Fruit fly (Drosophila melanogaster): ENCODE data around the gene CG15820.

The CG15820 gene

DNA sequence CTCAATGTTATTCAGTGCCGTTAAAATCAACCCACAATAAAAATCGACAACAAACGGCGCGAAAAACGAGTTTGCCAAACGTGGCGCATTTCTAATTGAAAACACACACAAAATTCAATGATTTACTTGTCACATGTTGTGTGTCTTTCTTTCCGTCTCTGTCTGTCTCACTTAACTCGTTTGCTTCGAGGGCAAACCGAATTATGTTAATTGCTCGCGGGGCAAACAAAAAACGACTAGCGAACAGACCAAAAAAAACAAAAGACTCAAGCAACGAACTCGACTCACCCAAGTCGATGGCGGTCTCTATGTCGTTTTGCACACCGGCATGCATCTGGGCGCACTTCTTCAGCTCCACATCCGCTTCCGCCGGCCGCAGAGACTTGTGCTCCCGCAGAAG is 14.3 kb downstream of the CG15820 start (continued):
- TF ChIP-seq Oli (tag; optimal IDR thresholded peaks at IDR 0.05) (no peak), sisA (GFP tag; IDR thresholded peaks at IDR 0.05) (no peak), Doc2 (GFP tag; IDR thresholded peaks at IDR 0.05) (no peak), Nf-YA (GFP tag; IDR thresholded peaks at IDR 0.05) (no peak), Eip74EF (GFP tag; optimal IDR thresholded peaks at IDR 0.05) (peak in 1 of 2 experiments; percentile 48), vvl (GFP tag; IDR thresholded peaks at IDR 0.05) (peak; percentile 79), Dbx (GFP tag; IDR thresholded peaks at IDR 0.05) (no peak), C15 (GFP tag; IDR thresholded peaks at IDR 0.05) (no peak), pros (GFP tag; optimal IDR thresholded peaks at IDR 0.05) (no peak), CG5180 (GFP tag; optimal IDR thresholded peaks at IDR 0.05) (peak; percentile 85), her (GFP tag; optimal IDR thresholded peaks at IDR 0.05) (no peak), chinmo (GFP tag; IDR thresholded peaks at IDR 0.05; ENCODE audit: partially characterized antibody) (peak; percentile 87; the same call in 3 of the 4 replicates), CG10267 (tag; optimal IDR thresholded peaks at IDR 0.05) (no peak), fd64A (GFP tag; optimal IDR thresholded peaks at IDR 0.05) (no peak), Hr3 (GFP tag; optimal IDR thresholded peaks at IDR 0.05) (no peak), CG7786 (GFP tag; optimal IDR thresholded peaks at IDR 0.05) (no peak), ftz-f1 (GFP tag; optimal IDR thresholded peaks at IDR 0.05) (peak; percentile 32), da (GFP tag; optimal IDR thresholded peaks at IDR 0.05) (no peak), CG5245 (GFP tag; optimal IDR thresholded peaks at IDR 0.05) (no peak), fd3F (GFP tag; optimal IDR thresholded peaks at IDR 0.05) (no peak), E2f2 (GFP tag; IDR thresholded peaks at IDR 0.05) (0 out of 2 replicates have a peak, but pooled peaks have one; percentile 9), oc (tag; optimal IDR thresholded peaks at IDR 0.05) (no peak), ash1 (GFP tag; optimal IDR thresholded peaks at IDR 0.05) (no peak), sqz (GFP tag; optimal IDR thresholded peaks at IDR 0.05) (no peak), ase (GFP tag; IDR thresholded peaks at IDR 0.05) (no peak)

DNA sequence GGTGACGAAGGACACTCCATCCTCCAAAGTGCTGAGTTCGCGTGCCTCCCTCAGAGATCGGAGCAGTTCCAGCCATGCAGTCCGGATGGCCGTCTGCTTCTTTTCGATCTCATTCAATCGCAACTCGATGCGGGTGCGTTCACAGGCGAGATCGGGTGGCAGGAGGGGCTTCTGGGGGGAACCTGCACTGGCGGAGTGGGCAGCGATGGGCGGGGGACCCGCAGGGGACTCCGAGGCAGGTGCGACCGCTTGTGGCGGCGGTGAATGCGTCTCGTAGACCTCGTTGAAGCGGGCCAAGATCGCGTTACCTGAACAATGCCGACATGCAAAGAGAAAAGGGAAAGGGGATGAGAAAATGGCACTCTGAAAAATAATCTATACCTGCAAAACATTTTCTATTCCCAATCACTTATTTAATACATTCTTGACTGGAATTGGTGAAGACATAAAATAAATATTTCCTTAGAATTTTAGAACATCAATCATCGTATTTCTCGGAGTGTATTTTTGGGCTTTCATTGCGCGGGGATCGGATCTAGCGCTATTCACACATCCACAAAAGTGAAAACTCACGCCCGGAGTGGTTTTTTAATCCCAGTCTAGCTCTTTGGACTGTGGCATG is 15.3 kb downstream of the CG15820 start:
- no peak for TF ChIP-seq inv (GFP tag; IDR thresholded peaks at IDR 0.05; ENCODE audit: partially characterized antibody)
- TF ChIP-seq Hmx (GFP tag; optimal IDR thresholded peaks at IDR 0.05), result no peak
- TF ChIP-seq CG9817 (tag; optimal IDR thresholded peaks at IDR 0.05), result no peak
- no peak for TF ChIP-seq HLH4C (GFP tag; IDR thresholded peaks at IDR 0.05; ENCODE audit: partially characterized antibody)
- no peak for TF ChIP-seq HLH54F (GFP tag; optimal IDR thresholded peaks at IDR 0.05)
- TF ChIP-seq aop (GFP tag; IDR thresholded peaks at IDR 0.05), result no peak
- TF ChIP-seq ab (GFP tag; optimal IDR thresholded peaks at IDR 0.05), result no peak
- TF ChIP-seq Dref (GFP tag; IDR thresholded peaks at IDR 0.05), result no peak
- TF ChIP-seq lola (GFP tag; optimal IDR thresholded peaks at IDR 0.05), result peak in 1 of 3 experiments; percentile 69
- TF ChIP-seq CG9797 (GFP tag; optimal IDR thresholded peaks at IDR 0.05), result no peak
- TF ChIP-seq Chrac-16 (GFP tag; optimal IDR thresholded peaks at IDR 0.05), result peak; percentile 25
- no peak for TF ChIP-seq psq (GFP tag; optimal IDR thresholded peaks at IDR 0.05)
- no peak for TF ChIP-seq CG7963 (GFP tag; IDR thresholded peaks at IDR 0.05; ENCODE audit: partially characterized antibody)
- TF ChIP-seq tio (GFP tag; optimal IDR thresholded peaks at IDR 0.05), result peak; percentile 29
- TF ChIP-seq sqz (GFP tag; optimal IDR thresholded peaks at IDR 0.05), result peak; percentile 49
- peak; percentile 12 for TF ChIP-seq jumu (GFP tag; optimal IDR thresholded peaks at IDR 0.05)
- TF ChIP-seq sens-2 (GFP tag; IDR thresholded peaks at IDR 0.05), result peak; percentile 44; the same call in 1 of the 2 replicates
- TF ChIP-seq chn (GFP tag; optimal IDR thresholded peaks at IDR 0.05), result no peak
- no peak for TF ChIP-seq Mrtf (GFP tag; IDR thresholded peaks at IDR 0.05)
- peak; percentile 3; the same call in 1 of the 2 replicates for TF ChIP-seq Rfx (GFP tag; IDR thresholded peaks at IDR 0.05)
- no peak for TF ChIP-seq danr (GFP tag; IDR thresholded peaks at IDR 0.05)
- TF ChIP-seq Elba2 (GFP tag; optimal IDR thresholded peaks at IDR 0.05), result no peak
- TF ChIP-seq nmo (GFP tag; optimal IDR thresholded peaks at IDR 0.05), result peak; percentile 70
- no peak for TF ChIP-seq luna (GFP tag; optimal IDR thresholded peaks at IDR 0.05)
- TF ChIP-seq otp (GFP tag; IDR thresholded peaks at IDR 0.05), result peak; percentile 63; the same call in 2 of the 3 replicates
- no peak for TF ChIP-seq Dip2 (GFP tag; IDR thresholded peaks at IDR 0.05)
- peak; percentile 96 for TF ChIP-seq sens (GFP tag)

All from whole organism, embryonic.